Worm (Caenorhabditis elegans): ENCODE results near the gene apm-3.

DNA sequence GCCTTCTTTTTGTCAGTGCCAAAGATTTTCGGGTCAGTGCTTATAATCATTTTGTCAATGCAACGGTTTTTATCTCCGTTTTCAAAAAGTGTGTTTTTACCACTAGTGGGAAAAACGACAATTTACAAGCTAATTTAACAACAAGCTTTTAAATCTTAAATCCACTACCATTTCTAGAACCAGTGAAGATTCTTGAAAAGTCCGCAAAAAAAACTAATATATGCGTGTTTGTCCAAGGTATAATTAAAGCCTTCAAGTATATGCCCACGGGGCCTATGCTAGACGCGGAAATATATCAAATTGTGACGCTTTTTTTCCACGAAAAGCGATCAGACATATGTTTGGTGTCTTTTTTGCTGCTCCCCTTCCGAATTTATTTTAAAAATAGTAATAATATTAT is 42.2 kb upstream of the apm-3 start:
- TF ChIP-seq snpc-4 (tag; optimal IDR thresholded peaks at IDR 0.05) (no peak), fkh-10 (GFP tag; optimal IDR thresholded peaks at IDR 0.05) (no peak), T20F7.1 (GFP tag; optimal IDR thresholded peaks at IDR 0.05) (no peak), ama-1 (optimal IDR thresholded peaks at IDR 0.05) (no peak), attf-4 (tag; optimal IDR thresholded peaks at IDR 0.05) (no peak), nhr-237 (tag; optimal IDR thresholded peaks at IDR 0.05) (no peak), cey-2 (tag; optimal IDR thresholded peaks at IDR 0.05; ENCODE audit: borderline replicate concordance, insufficient read depth) (no peak), ceh-62 (tag; optimal IDR thresholded peaks at IDR 0.05) (no peak)

Measured in whole organism, L4 larva.